Fruit fly (Drosophila melanogaster) whole organism, prepupa: Measurements from ENCODE around the gene CG17078.

Experiments used
- Blimp-1 ChIP-seq: fragments of 200-800 bp; sonication (Bioruptor generic); optimal IDR thresholded peaks from 3 replicates; lab custom pipeline; 2017; ENCODE audit warnings: missing biosample characterization, missing genetic modification characterization, mild to moderate bottlenecking, moderate library complexity, missing genetic modification reagents
- CG10631 ChIP-seq: fragments of 200-800 bp; sonication (Bioruptor generic); optimal IDR thresholded peaks from 2 replicates; lab custom pipeline; 2016; ENCODE audit warnings: missing biosample characterization, missing genetic modification characterization
- CG10669 ChIP-seq: fragments of 200-800 bp; sonication (Bioruptor generic); optimal IDR thresholded peaks from 3 replicates; lab custom pipeline; 2018; ENCODE audit warnings: missing biosample characterization, mild to moderate bottlenecking, missing genetic modification characterization, moderate library complexity
- CG11762 ChIP-seq: fragments of 200-800 bp; sonication (Bioruptor generic); optimal IDR thresholded peaks from 3 replicates; lab custom pipeline; 2016; ENCODE audit warnings: missing biosample characterization, missing genetic modification characterization; ENCODE audit not compliant: insufficient read depth
- CG11902 ChIP-seq: fragments of 200-800 bp; sonication (Bioruptor generic); optimal IDR thresholded peaks from 3 replicates; lab custom pipeline; 2016; ENCODE audit warnings: missing biosample characterization, missing genetic modification characterization
- CG1621 ChIP-seq: fragments of 200-800 bp; sonication (Bioruptor generic); optimal IDR thresholded peaks from 3 replicates; lab custom pipeline; 2018; ENCODE audit warnings: missing biosample characterization, mild to moderate bottlenecking, missing genetic modification characterization
- CG16779 ChIP-seq: fragments of 200-800 bp; sonication (Bioruptor generic); optimal IDR thresholded peaks from 3 replicates; lab custom pipeline; 2017; ENCODE audit warnings: missing biosample characterization, mild to moderate bottlenecking, missing genetic modification characterization
- CG3032 ChIP-seq: fragments of 200-800 bp; optimal IDR thresholded peaks from 2 replicates; lab custom pipeline; 2019; ENCODE audit warnings: missing biosample characterization, mild to moderate bottlenecking, missing genetic modification characterization, moderate library complexity
- CG34406 ChIP-seq: fragments of 200-800 bp; sonication (Bioruptor generic); optimal IDR thresholded peaks from 3 replicates; lab custom pipeline; 2016; ENCODE audit warnings: missing biosample characterization, missing genetic modification characterization
- CG3919 ChIP-seq: fragments of 200-800 bp; sonication (Bioruptor generic); optimal IDR thresholded peaks from 3 replicates; lab custom pipeline; 2016; ENCODE audit warnings: missing biosample characterization, missing genetic modification characterization
- CG4318 ChIP-seq: fragments of 200-800 bp; sonication (Bioruptor generic); optimal IDR thresholded peaks from 3 replicates; lab custom pipeline; 2017; ENCODE audit warnings: missing biosample characterization, mild to moderate bottlenecking, missing genetic modification characterization
- CG6276 ChIP-seq: fragments of 200-800 bp; sonication (Bioruptor generic); optimal IDR thresholded peaks from 2 replicates; lab custom pipeline; 2017; ENCODE audit warnings: missing biosample characterization, mild to moderate bottlenecking, missing genetic modification characterization
- CG6792 ChIP-seq: fragments of 200-800 bp; sonication (Bioruptor generic); optimal IDR thresholded peaks from 3 replicates; lab custom pipeline; 2016; ENCODE audit warnings: missing biosample characterization, missing genetic modification characterization
- CG6854 ChIP-seq: fragments of 200-800 bp; sonication (Bioruptor generic); optimal IDR thresholded peaks from 2 replicates; lab custom pipeline; 2017; ENCODE audit warnings: missing biosample characterization, mild to moderate bottlenecking, missing genetic modification characterization
- CG7368 ChIP-seq: fragments of 200-800 bp; sonication (Bioruptor generic); optimal IDR thresholded peaks from 3 replicates; lab custom pipeline; 2016; ENCODE audit warnings: missing biosample characterization, missing genetic modification characterization
- CG8319 ChIP-seq: fragments of 200-800 bp; sonication (Bioruptor generic); optimal IDR thresholded peaks from 3 replicates; lab custom pipeline; 2016; ENCODE audit warnings: missing biosample characterization, missing genetic modification characterization
- CG9139 ChIP-seq: fragments of 200-800 bp; sonication (Bioruptor generic); optimal IDR thresholded peaks from 3 replicates; lab custom pipeline; 2017; ENCODE audit warnings: missing biosample characterization, mild to moderate bottlenecking, missing genetic modification characterization
- Eip75B ChIP-seq: fragments of 200-800 bp; sonication (Bioruptor generic); optimal IDR thresholded peaks from 3 replicates; lab custom pipeline; 2016; ENCODE audit warnings: missing biosample characterization, missing genetic modification characterization
- Eip78C ChIP-seq: fragments of 200-800 bp; sonication (Bioruptor generic); peaks from one replicate; lab custom pipeline; 2016; ENCODE audit warnings: missing biosample characterization, missing genetic modification characterization
- Eip93F ChIP-seq: fragments of 200-800 bp; sonication (Bioruptor generic); optimal IDR thresholded peaks from 2 replicates; lab custom pipeline; 2016; ENCODE audit warnings: missing biosample characterization, mild to moderate bottlenecking, missing genetic modification characterization
- Ets21C ChIP-seq: fragments of 200-800 bp; sonication (Bioruptor generic); optimal IDR thresholded peaks from 3 replicates; lab custom pipeline; 2016; ENCODE audit warnings: missing biosample characterization, missing genetic modification characterization
- Gug ChIP-seq: fragments of 200-800 bp; sonication (Bioruptor generic); IDR thresholded peaks from 2 replicates; pipeline ENCODE4 v1.3.6; 2022; ENCODE audit warnings: missing biosample characterization, missing genetic modification characterization
- Hr39 ChIP-seq: fragments of 200-800 bp; sonication (Bioruptor generic); optimal IDR thresholded peaks from 2 replicates; lab custom pipeline; 2016; ENCODE audit warnings: missing biosample characterization, missing genetic modification characterization
- Hr4 ChIP-seq: fragments of 200-800 bp; sonication (Bioruptor generic); optimal IDR thresholded peaks from 3 replicates; lab custom pipeline; 2016; ENCODE audit warnings: missing biosample characterization, missing genetic modification characterization
- Lpt ChIP-seq: fragments of 200-800 bp; sonication (Bioruptor generic); optimal IDR thresholded peaks from 3 replicates; lab custom pipeline; 2016; ENCODE audit warnings: missing biosample characterization, missing genetic modification characterization
- Met ChIP-seq: fragments of 200-800 bp; sonication (Bioruptor generic); optimal IDR thresholded peaks from 3 replicates; lab custom pipeline; 2016; ENCODE audit warnings: missing biosample characterization, missing genetic modification characterization
- Smox ChIP-seq: fragments of 200-800 bp; sonication (Bioruptor generic); optimal IDR thresholded peaks from 3 replicates; lab custom pipeline; 2016; ENCODE audit warnings: missing biosample characterization, missing genetic modification characterization
- Sox102F ChIP-seq: fragments of 200-800 bp; sonication (Bioruptor generic); optimal IDR thresholded peaks from 2 replicates; lab custom pipeline; 2016; ENCODE audit warnings: missing biosample characterization, mild to moderate bottlenecking, missing genetic modification characterization
- achi ChIP-seq: fragments of 200-800 bp; sonication (Bioruptor generic); optimal IDR thresholded peaks from 3 replicates; lab custom pipeline; 2016; ENCODE audit warnings: missing biosample characterization, missing genetic modification characterization
- cyc ChIP-seq: fragments of 200-800 bp; sonication (Bioruptor generic); optimal IDR thresholded peaks from 3 replicates; lab custom pipeline; 2016; ENCODE audit warnings: missing biosample characterization, missing genetic modification characterization
- dac ChIP-seq: fragments of 200-800 bp; sonication (Bioruptor generic); optimal IDR thresholded peaks from 2 replicates; lab custom pipeline; 2017; ENCODE audit warnings: missing biosample characterization, mild to moderate bottlenecking, missing genetic modification characterization
- eg ChIP-seq: fragments of 200-800 bp; sonication (Bioruptor generic); IDR thresholded peaks from 3 replicates; pipeline ENCODE4 v1.3.6; 2022; ENCODE audit warnings: missing biosample characterization, missing genetic modification characterization
- esn ChIP-seq: fragments of 200-800 bp; sonication (Bioruptor generic); optimal IDR thresholded peaks from 2 replicates; lab custom pipeline; 2016; ENCODE audit warnings: missing biosample characterization, mild to moderate bottlenecking, missing genetic modification characterization, moderate library complexity
- fd59A ChIP-seq: fragments of 200-800 bp; sonication (Bioruptor generic); optimal IDR thresholded peaks from 2 replicates; lab custom pipeline; 2017; ENCODE audit warnings: missing biosample characterization, mild to moderate bottlenecking, missing genetic modification characterization, missing genetic modification reagents
- fd85E ChIP-seq: fragments of 200-800 bp; sonication (Bioruptor generic); optimal IDR thresholded peaks from 3 replicates; lab custom pipeline; 2016; ENCODE audit warnings: missing biosample characterization, missing genetic modification characterization
- fkh ChIP-seq: fragments of 200-800 bp; sonication (Bioruptor generic); optimal IDR thresholded peaks from 3 replicates; lab custom pipeline; 2017; ENCODE audit warnings: missing biosample characterization, mild to moderate bottlenecking, missing genetic modification characterization, moderate library complexity
- lz ChIP-seq: fragments of 200-800 bp; sonication (Bioruptor generic); optimal IDR thresholded peaks from 3 replicates; lab custom pipeline; 2016; ENCODE audit warnings: missing biosample characterization, missing genetic modification characterization
- net ChIP-seq: fragments of 200-800 bp; sonication (Bioruptor generic); optimal IDR thresholded peaks from 3 replicates; lab custom pipeline; 2016; ENCODE audit warnings: missing biosample characterization, missing genetic modification characterization
- pdm3 ChIP-seq: fragments of 200-800 bp; sonication (Bioruptor generic); optimal IDR thresholded peaks from 3 replicates; lab custom pipeline; 2016; ENCODE audit warnings: missing biosample characterization, missing genetic modification characterization
- salr ChIP-seq, 2 experiments: fragments of 200-800 bp; sonication (Bioruptor generic); optimal IDR thresholded peaks; 3 replicates each; lab custom pipeline; 2016 to 2018; ENCODE audit warnings: missing biosample characterization in 2 of 2, missing genetic modification characterization in 2 of 2, mild to moderate bottlenecking in 1 of 2
- spab ChIP-seq: fragments of 200-800 bp; sonication (Bioruptor generic); optimal IDR thresholded peaks from 2 replicates; lab custom pipeline; 2017; ENCODE audit warnings: missing biosample characterization, mild to moderate bottlenecking, missing genetic modification characterization, missing genetic modification reagents
- ss ChIP-seq, 2 experiments: fragments of 200-800 bp; sonication (Bioruptor generic); optimal IDR thresholded peaks; 2 replicates in 1 of 2; 3 replicates in 1 of 2; lab custom pipeline; 2017 to 2018; ENCODE audit warnings: mild to moderate bottlenecking in 2 of 2, missing biosample characterization in 2 of 2, missing genetic modification characterization in 2 of 2, moderate library complexity in 1 of 2
- svp ChIP-seq: fragments of 200-800 bp; sonication (Bioruptor generic); peaks from one replicate; lab custom pipeline; 2016; ENCODE audit warnings: missing biosample characterization, missing genetic modification characterization
- vri ChIP-seq: fragments of 200-800 bp; sonication (Bioruptor generic); optimal IDR thresholded peaks from 3 replicates; lab custom pipeline; 2016; ENCODE audit warnings: missing biosample characterization, mild to moderate bottlenecking, missing genetic modification characterization

Gene CG17078

DNA sequence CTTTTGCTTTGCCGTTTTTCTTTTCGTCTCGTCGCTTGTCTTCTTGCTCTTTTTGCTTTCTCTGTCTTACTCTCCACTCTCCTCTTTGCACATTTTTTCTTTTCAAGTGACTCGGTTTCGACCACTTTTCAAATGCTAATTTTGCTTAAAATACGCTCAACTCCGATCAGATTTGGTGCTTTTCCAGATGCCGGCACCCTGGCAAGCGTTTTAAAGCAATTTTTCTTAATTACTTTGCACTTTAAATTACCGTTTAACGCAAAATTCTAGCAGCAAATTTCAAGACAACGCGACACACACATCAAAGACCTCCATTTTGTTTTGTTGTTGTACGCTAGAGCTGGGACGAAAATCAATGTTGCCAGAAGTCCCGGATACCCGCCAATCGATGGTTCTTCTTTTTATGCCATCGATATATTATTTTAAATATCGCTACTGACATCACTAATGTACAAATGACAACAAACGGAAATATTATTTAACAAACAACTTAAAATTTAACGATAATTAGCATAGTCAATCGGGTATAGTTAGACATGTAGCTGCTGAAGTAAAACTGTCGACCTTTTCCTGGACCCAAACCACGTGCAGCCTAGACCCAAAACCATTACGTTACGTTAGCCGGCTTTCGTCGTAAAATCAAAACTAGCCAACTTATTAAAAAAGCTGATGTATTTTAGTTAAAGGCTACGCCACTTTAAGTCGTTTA, 27.4 kb downstream of the CG17078 start, which contains the start of gene kis (continued):
- no peak for TF ChIP-seq CG34406
- no peak for TF ChIP-seq cyc (GFP tag; lab: Kevin White, UChicago)
- peak; percentile 53 for TF ChIP-seq CG6854 (GFP tag; lab: Kevin White, UChicago)
- no peak for TF ChIP-seq fd85E (GFP tag; lab: Kevin White, UChicago)
- TF ChIP-seq Sox102F (GFP tag; lab: Kevin White, UChicago), result no peak
- TF ChIP-seq CG4318 (GFP tag; lab: Kevin White, UChicago), result no peak
- TF ChIP-seq CG11762 (GFP tag; lab: Kevin White, UChicago), result no peak
- peak; percentile 43 for TF ChIP-seq Eip75B (GFP tag; lab: Kevin White, UChicago)
- TF ChIP-seq fkh (GFP tag; lab: Kevin White, UChicago), result peak; percentile 61
- peak; percentile 11 for TF ChIP-seq lz (GFP tag; lab: Kevin White, UChicago)
- TF ChIP-seq CG8319 (GFP tag; lab: Kevin White, UChicago), result no peak

DNA sequence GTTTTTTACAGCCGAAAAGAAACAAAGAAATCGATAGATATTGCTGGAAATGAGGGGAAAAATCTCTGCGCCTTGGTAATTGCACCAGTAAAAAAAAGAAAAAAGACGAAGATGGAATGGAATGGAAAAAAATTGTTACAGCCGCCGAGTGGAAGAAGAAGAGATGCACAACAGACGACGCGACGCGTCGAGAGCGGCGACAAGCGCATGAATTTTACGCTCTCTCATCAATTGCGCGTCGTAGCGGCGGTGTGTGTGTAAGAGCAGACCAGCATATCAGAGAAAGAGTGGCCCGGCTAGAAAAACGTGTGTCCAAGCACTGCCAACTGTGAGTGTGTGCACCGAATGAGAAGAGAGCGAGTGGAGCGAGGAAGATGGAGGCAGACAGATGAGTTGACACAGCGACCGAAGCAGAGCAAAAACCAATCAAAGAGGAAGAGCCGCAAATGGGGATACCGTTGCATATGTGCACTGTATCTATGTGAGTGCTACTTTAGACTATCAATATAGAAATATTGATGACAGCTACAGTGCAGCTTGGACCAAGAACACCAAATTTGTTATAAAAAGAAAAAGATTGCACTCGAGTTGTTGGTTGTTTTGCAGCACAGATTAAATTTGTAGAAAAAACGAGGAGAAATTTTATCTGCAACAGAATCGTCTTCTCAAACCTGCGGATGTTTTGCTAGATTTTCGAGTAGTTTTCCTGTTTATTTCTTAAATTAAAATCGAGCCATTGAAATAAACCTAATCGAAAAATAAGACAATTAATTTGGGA, 28.8 kb downstream of the CG17078 start:
- TF ChIP-seq Met (GFP tag; lab: Kevin White, UChicago) (peak; percentile 48), Gug (GFP tag; lab: Robert Waterston, UW) (peak; percentile 64), CG4318 (GFP tag; lab: Kevin White, UChicago) (peak; percentile 74), Smox (GFP tag; lab: Kevin White, UChicago) (no peak), fkh (GFP tag; lab: Kevin White, UChicago) (peak; percentile 65), CG11902 (no peak), eg (GFP tag; lab: Robert Waterston, UW) (peak; percentile 64; the same call in 2 of the 3 replicates), spab (peak; percentile 35), cyc (GFP tag; lab: Kevin White, UChicago) (peak; percentile 39), esn (GFP tag; lab: Kevin White, UChicago) (peak; percentile 21), svp (peak; percentile 67), net (peak; percentile 63), Lpt (GFP tag; lab: Kevin White, UChicago) (peak; percentile 25), CG6854 (GFP tag; lab: Kevin White, UChicago) (peak; percentile 56), CG6276 (GFP tag; lab: Kevin White, UChicago) (peak; percentile 67), pdm3 (GFP tag; lab: Kevin White, UChicago) (peak; percentile 75), Eip75B (GFP tag; lab: Kevin White, UChicago) (peak; percentile 62), ss (GFP tag; optimal IDR thresholded peaks at IDR 0.05; lab: Kevin White, UChicago) (peak; percentile 68 to 76), CG6792 (GFP tag; lab: Kevin White, UChicago) (peak; percentile 6), achi (GFP tag; lab: Kevin White, UChicago) (peak; percentile 68), CG8319 (GFP tag; lab: Kevin White, UChicago) (no peak), Ets21C (peak; percentile 34), CG7368 (GFP tag; lab: Kevin White, UChicago) (peak; percentile 34), CG16779 (tag; lab: Kevin White, UChicago) (peak; percentile 54), Blimp-1 (GFP tag; lab: Kevin White, UChicago) (no peak), Hr39 (peak; percentile 23), CG34406 (peak; percentile 10), fd59A (peak; percentile 14), CG1621 (peak; percentile 9), vri (GFP tag; lab: Kevin White, UChicago) (no peak), lz (GFP tag; lab: Kevin White, UChicago) (peak; percentile 4), CG3032 (tag; lab: Kevin White, UChicago) (peak; percentile 26), Eip93F (no peak), Hr4 (GFP tag; lab: Kevin White, UChicago) (peak; percentile 85), CG10631 (GFP tag; lab: Kevin White, UChicago) (peak; percentile 46), dac (GFP tag; lab: Kevin White, UChicago) (peak; percentile 61), CG9139 (peak; percentile 26), CG10669 (GFP tag; lab: Kevin White, UChicago) (peak; percentile 57), Sox102F (GFP tag; lab: Kevin White, UChicago) (no peak), salr (GFP tag; optimal IDR thresholded peaks at IDR 0.05; lab: Kevin White, UChicago) (peak; percentile 34 to 85), Eip78C (GFP tag; lab: Kevin White, UChicago) (peak; percentile 91), CG11762 (GFP tag; lab: Kevin White, UChicago) (peak; percentile 44), CG3919 (GFP tag; lab: Kevin White, UChicago) (peak; percentile 42)
